Worm (Caenorhabditis elegans): ENCODE results near the gene T19H5.6.

T19H5.6 gene

ce11 chrII:9483342-9483741, 13.3 kb upstream of the T19H5.6 start (continued):
- TF ChIP-seq lir-3 (tag; optimal IDR thresholded peaks at IDR 0.05) (no peak), F10B5.3 (tag; optimal IDR thresholded peaks at IDR 0.05) (no peak), daf-19 (GFP tag; conservative IDR thresholded peaks at IDR 0.05) (no peak), attf-4 (tag; optimal IDR thresholded peaks at IDR 0.05) (no peak), aha-1 (tag) (peak; percentile 37), nhr-237 (tag; optimal IDR thresholded peaks at IDR 0.05) (no peak), unc-39 (tag; optimal IDR thresholded peaks at IDR 0.05) (no peak), pqm-1 (tag; optimal IDR thresholded peaks at IDR 0.05) (peak; percentile 17)

ce11 chrII:9482529-9482928, 12.5 kb upstream of the T19H5.6 start:
- no peak for TF ChIP-seq ctbp-1 (GFP tag; IDR thresholded peaks at IDR 0.05)
- no peak for TF ChIP-seq skn-1 (tag; optimal IDR thresholded peaks at IDR 0.05)
- TF ChIP-seq daf-16 (GFP tag; optimal IDR thresholded peaks at IDR 0.05) = no peak
- peak; percentile 19 for TF ChIP-seq daf-16 (tag; optimal IDR thresholded peaks at IDR 0.05)
- no peak for TF ChIP-seq unc-130 (GFP tag; optimal IDR thresholded peaks at IDR 0.05)
- TF ChIP-seq dmd-6 (GFP tag; IDR thresholded peaks at IDR 0.05) = peak; percentile 56
- TF ChIP-seq pqm-1 (tag; optimal IDR thresholded peaks at IDR 0.05) = peak; percentile 8
- no peak for TF ChIP-seq duxl-1 (tag; optimal IDR thresholded peaks at IDR 0.05; ENCODE audit: poor library complexity)
- TF ChIP-seq hif-1 (tag; optimal IDR thresholded peaks at IDR 0.05) = peak in 1 of 2 experiments; percentile 82
- TF ChIP-seq hlh-11 (tag; optimal IDR thresholded peaks at IDR 0.05) = peak; percentile 37
- TF ChIP-seq attf-4 (tag; optimal IDR thresholded peaks at IDR 0.05) = no peak
- peak; percentile 27 for TF ChIP-seq hlh-30 (tag; optimal IDR thresholded peaks at IDR 0.05; ENCODE audit: insufficient read depth)
- peak; percentile 23 for TF ChIP-seq nhr-28 (tag; optimal IDR thresholded peaks at IDR 0.05)

ce11 chrII:9481427-9481826, 11.4 kb upstream of the T19H5.6 start:
- no peak for TF ChIP-seq ZK337.2 (GFP tag; IDR thresholded peaks at IDR 0.05)
- TF ChIP-seq aly-2 (tag; optimal IDR thresholded peaks at IDR 0.05) = no peak
- TF ChIP-seq lim-7 (GFP tag; IDR thresholded peaks at IDR 0.05) = no peak
- no peak for TF ChIP-seq ZK546.5 (tag; optimal IDR thresholded peaks at IDR 0.05)
- TF ChIP-seq tra-1 (GFP tag; IDR thresholded peaks at IDR 0.05) = no peak
- TF ChIP-seq Y48G9A.11 (GFP tag; IDR thresholded peaks at IDR 0.05) = no peak
- TF ChIP-seq lin-29 (GFP tag; IDR thresholded peaks at IDR 0.05) = no peak
- no peak for TF ChIP-seq spr-3 (GFP tag; optimal IDR thresholded peaks at IDR 0.05)
- TF ChIP-seq R02D3.7 (tag; optimal IDR thresholded peaks at IDR 0.05) = no peak
- no peak for TF ChIP-seq mdl-1 (tag; optimal IDR thresholded peaks at IDR 0.05)
- TF ChIP-seq F10B5.3 (tag; optimal IDR thresholded peaks at IDR 0.05) = no peak
- no peak for TF ChIP-seq php-3 (GFP tag; IDR thresholded peaks at IDR 0.05)
- TF ChIP-seq tag-97 (GFP tag; IDR thresholded peaks at IDR 0.05) = no peak
- no peak for TF ChIP-seq nhr-28 (tag; optimal IDR thresholded peaks at IDR 0.05)
- peak; percentile 87 for TF ChIP-seq aha-1 (tag)
- TF ChIP-seq Y75B8A.6 (GFP tag; IDR thresholded peaks at IDR 0.05) = no peak
- TF ChIP-seq ceh-62 (tag; optimal IDR thresholded peaks at IDR 0.05) = no peak
- TF ChIP-seq F44E2.7 (GFP tag; IDR thresholded peaks at IDR 0.05) = no peak
- TF ChIP-seq lin-39 (tag; optimal IDR thresholded peaks at IDR 0.05) = no peak
- no peak for TF ChIP-seq nhr-10 (tag; optimal IDR thresholded peaks at IDR 0.05)
- no peak for TF ChIP-seq lin-15B (tag; optimal IDR thresholded peaks at IDR 0.05)
- TF ChIP-seq daf-16 (GFP tag; optimal IDR thresholded peaks at IDR 0.05) = no peak
- TF ChIP-seq daf-16 (tag; optimal IDR thresholded peaks at IDR 0.05) = peak; percentile 14
- peak; percentile 47; the same call in 1 of the 2 replicates for TF ChIP-seq dmd-6 (GFP tag; IDR thresholded peaks at IDR 0.05)

ce11 chrII:9480006-9480405, 10.0 kb upstream of the T19H5.6 start, which contains the start of gene T19H5.7:
TSS of gene T19H5.7 (minus strand) at chrII:9480106.
- no peak for TF ChIP-seq spr-3 (GFP tag; optimal IDR thresholded peaks at IDR 0.05)
- TF ChIP-seq daf-8 (GFP tag; IDR thresholded peaks at IDR 0.05) = no peak
- no peak for TF ChIP-seq set-16 (GFP tag; IDR thresholded peaks at IDR 0.05)
- no peak for TF ChIP-seq mes-2 (tag; optimal IDR thresholded peaks at IDR 0.05; ENCODE audit: poor library complexity, severe bottlenecking)
- no peak for TF ChIP-seq nhr-237 (tag; optimal IDR thresholded peaks at IDR 0.05)
- TF ChIP-seq nhr-6 (tag; optimal IDR thresholded peaks at IDR 0.05) = no peak
- TF ChIP-seq nhr-10 (tag; optimal IDR thresholded peaks at IDR 0.05) = no peak
- TF ChIP-seq nhr-28 (tag; optimal IDR thresholded peaks at IDR 0.05) = no peak
- TF ChIP-seq madf-5 (GFP tag; IDR thresholded peaks at IDR 0.05) = no peak
- no peak for TF ChIP-seq vab-7 (GFP tag; IDR thresholded peaks at IDR 0.05)
- no peak for TF ChIP-seq nhr-111 (GFP tag; optimal IDR thresholded peaks at IDR 0.05)
- TF ChIP-seq duxl-1 (tag; optimal IDR thresholded peaks at IDR 0.05; ENCODE audit: poor library complexity) = no peak
- no peak for TF ChIP-seq dmd-8 (GFP tag; IDR thresholded peaks at IDR 0.05)
- no peak for TF ChIP-seq ceh-28 (tag; optimal IDR thresholded peaks at IDR 0.05)

Data from whole organism, L4 larva.